Worm (Caenorhabditis elegans) whole organism, L3 larva: ENCODE results near the gene W09C2.9.

Source experiments
- R02D3.7 ChIP-seq: fragments of 150-350 bp; optimal IDR thresholded peaks from 2 replicates; lab custom pipeline; 2014; ENCODE audit warnings: missing biosample characterization, missing genetic modification characterization
- egl-27 ChIP-seq: sonication (generic microtip); optimal IDR thresholded peaks from 4 replicates; lab custom pipeline; 2017; ENCODE audit warnings: missing biosample characterization, missing genetic modification reagents, missing genetic modification characterization
- elt-3 ChIP-seq, 3 experiments: fragments of 150-350 bp in 1 of 3; sonication (generic microtip) in 2 of 3; optimal IDR thresholded peaks; 2 replicates in 2 of 3; 4 replicates in 1 of 3; lab custom pipeline; 2014 to 2017; ENCODE audit warnings: missing biosample characterization in 3 of 3, missing genetic modification characterization in 3 of 3
- lin-15B ChIP-seq: fragments of 150-350 bp; optimal IDR thresholded peaks from 2 replicates; lab custom pipeline; 2014; ENCODE audit warnings: missing biosample characterization, missing genetic modification characterization
- nhr-76 ChIP-seq: fragments of 150-350 bp; sonication (generic microtip); optimal IDR thresholded peaks from 5 replicates; lab custom pipeline; 2014; ENCODE audit warnings: missing biosample characterization, missing genetic modification characterization
- pqm-1 ChIP-seq: fragments of 150-350 bp; optimal IDR thresholded peaks from 2 replicates; lab custom pipeline; 2017; ENCODE audit warnings: missing biosample characterization, missing genetic modification characterization, inconsistent platforms
- ztf-4 ChIP-seq: fragments of 150-350 bp; optimal IDR thresholded peaks from 2 replicates; lab custom pipeline; 2014; ENCODE audit warnings: missing biosample characterization, missing genetic modification characterization

DNA sequence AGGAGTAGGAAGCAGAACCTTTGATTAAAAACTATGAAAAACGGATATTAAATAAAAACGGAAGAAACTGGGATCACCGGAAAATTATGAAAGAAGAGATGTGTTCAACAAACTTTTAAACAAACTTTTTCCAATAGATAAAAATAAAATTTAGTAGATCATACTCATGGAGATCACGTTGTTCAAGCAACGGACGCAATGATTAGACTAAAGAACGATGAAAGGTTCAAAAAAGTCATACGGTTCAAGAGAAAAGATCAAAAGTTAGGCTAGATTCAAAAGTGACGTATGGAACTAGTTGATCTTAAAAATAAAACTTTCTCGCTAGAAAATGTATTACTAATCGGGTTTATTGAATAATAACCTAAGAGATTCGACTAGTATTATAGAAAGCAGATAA, 8.9 kb upstream of the W09C2.9 start:
- no peak for TF ChIP-seq R02D3.7 (tag; lab: Kevin White, UChicago)
- TF ChIP-seq lin-15B (tag; lab: Kevin White, UChicago) = no peak
- TF ChIP-seq ztf-4 = no peak
- TF ChIP-seq pqm-1 = no peak
- no peak for TF ChIP-seq nhr-76 (tag; lab: Kevin White, UChicago)
- no peak for TF ChIP-seq elt-3 (tag; optimal IDR thresholded peaks at IDR 0.05; lab: Kevin White, UChicago)
- no peak for TF ChIP-seq egl-27
